Worm (Caenorhabditis elegans): Measurements from ENCODE around the gene sre-12.

ce11 chrV:6949770-6950169 lies 29.1 kb downstream of the sre-12 start, which contains the start of gene Y57E12B.11:
- TF ChIP-seq lin-11 (tag; optimal IDR thresholded peaks at IDR 0.05) (no peak), egl-27 (tag; optimal IDR thresholded peaks at IDR 0.05) (no peak), nhr-11 (tag; optimal IDR thresholded peaks at IDR 0.05) (no peak), ceh-82 (tag; optimal IDR thresholded peaks at IDR 0.05) (no peak), nhr-21 (tag; optimal IDR thresholded peaks at IDR 0.05) (no peak), unc-55 (GFP tag; optimal IDR thresholded peaks at IDR 0.05) (no peak), R02D3.7 (tag; optimal IDR thresholded peaks at IDR 0.05) (no peak), mab-5 (tag; optimal IDR thresholded peaks at IDR 0.05) (no peak), ama-1 (optimal IDR thresholded peaks at IDR 0.05) (no peak)

Measured in whole organism, L2 larva.